Worm (Caenorhabditis elegans) whole organism, early embryonic: Measurements from ENCODE around the gene F53A10.2.

Experiments used
- B0310.2 ChIP-seq: sonication (generic microtip); optimal IDR thresholded peaks from 2 replicates; lab custom pipeline; 2016; ENCODE audit warnings: mild to moderate bottlenecking, missing genetic modification characterization, missing compliant biosample characterization
- F13C5.2 ChIP-seq: sonication (generic microtip); optimal IDR thresholded peaks from 2 replicates; lab custom pipeline; 2017; ENCODE audit warnings: mild to moderate bottlenecking, missing genetic modification characterization, inconsistent platforms, missing compliant biosample characterization
- aly-1 ChIP-seq: sonication (generic microtip); optimal IDR thresholded peaks from 2 replicates; lab custom pipeline; 2016; ENCODE audit warnings: missing genetic modification characterization, missing compliant biosample characterization
- ama-1 ChIP-seq: fragments of 150-350 bp; optimal IDR thresholded peaks from 2 replicates; lab custom pipeline; 2014
- ceh-13 ChIP-seq: fragments of 200-800 bp; sonication (Bioruptor generic); optimal IDR thresholded peaks from 2 replicates; lab custom pipeline; 2018; ENCODE audit warnings: mild to moderate bottlenecking, missing genetic modification characterization, missing compliant biosample characterization
- ceh-36 ChIP-seq: sonication (generic microtip); optimal IDR thresholded peaks from 2 replicates; lab custom pipeline; 2016; ENCODE audit warnings: missing genetic modification characterization, inconsistent platforms, missing compliant biosample characterization
- ets-7 ChIP-seq: sonication (generic microtip); optimal IDR thresholded peaks from 2 replicates; lab custom pipeline; 2016; ENCODE audit warnings: missing genotype, missing genetic modification characterization, missing compliant biosample characterization
- flt-1 ChIP-seq: fragments of 200-800 bp; sonication (Bioruptor generic); IDR thresholded peaks from 2 replicates; pipeline ENCODE4 v1.3.6; 2022; ENCODE audit warnings: missing genetic modification characterization, missing compliant biosample characterization
- hmbx-1 ChIP-seq: sonication (generic microtip); optimal IDR thresholded peaks from 2 replicates; lab custom pipeline; 2016; ENCODE audit warnings: mild to moderate bottlenecking, missing genetic modification characterization, missing compliant biosample characterization
- hmg-4 ChIP-seq: fragments of 200-800 bp; sonication (Bioruptor generic); optimal IDR thresholded peaks from 2 replicates; lab custom pipeline; 2018; ENCODE audit warnings: mild to moderate bottlenecking, missing genetic modification characterization, missing compliant biosample characterization
- hnd-1 ChIP-seq: sonication (generic microtip); optimal IDR thresholded peaks from 2 replicates; lab custom pipeline; 2016; ENCODE audit warnings: missing genetic modification characterization, missing compliant biosample characterization
- pes-1 ChIP-seq: fragments of 200-800 bp; sonication (Bioruptor generic); IDR thresholded peaks from 2 replicates; pipeline ENCODE4 v1.3.6; 2022; ENCODE audit warnings: missing genetic modification reagents, missing genetic modification characterization, missing compliant biosample characterization
- scrt-1 ChIP-seq: fragments of 200-800 bp; sonication (Bioruptor generic); IDR thresholded peaks from 2 replicates; pipeline ENCODE4 v1.3.6; 2022; ENCODE audit warnings: missing genetic modification characterization, missing compliant biosample characterization
- sea-1 ChIP-seq: fragments of 200-800 bp; sonication (Bioruptor generic); conservative IDR thresholded peaks from 2 replicates; pipeline ENCODE4 v1.3.6; 2022; ENCODE audit warnings: missing genetic modification characterization, missing compliant biosample characterization
- tbx-11 ChIP-seq: fragments of 200-800 bp; sonication (Bioruptor generic); IDR thresholded peaks from 2 replicates; pipeline ENCODE4 v1.3.6; 2022; ENCODE audit warnings: missing genetic modification characterization, missing compliant biosample characterization
- tbx-37 ChIP-seq: fragments of 200-800 bp; sonication (Bioruptor generic); conservative IDR thresholded peaks from 2 replicates; pipeline ENCODE4 v1.3.6; 2022; ENCODE audit warnings: missing genetic modification reagents, missing genetic modification characterization, missing compliant biosample characterization
- tra-4 ChIP-seq: sonication (generic microtip); optimal IDR thresholded peaks from 2 replicates; lab custom pipeline; 2017; ENCODE audit warnings: missing genetic modification characterization, missing compliant biosample characterization

Gene F53A10.2

DNA sequence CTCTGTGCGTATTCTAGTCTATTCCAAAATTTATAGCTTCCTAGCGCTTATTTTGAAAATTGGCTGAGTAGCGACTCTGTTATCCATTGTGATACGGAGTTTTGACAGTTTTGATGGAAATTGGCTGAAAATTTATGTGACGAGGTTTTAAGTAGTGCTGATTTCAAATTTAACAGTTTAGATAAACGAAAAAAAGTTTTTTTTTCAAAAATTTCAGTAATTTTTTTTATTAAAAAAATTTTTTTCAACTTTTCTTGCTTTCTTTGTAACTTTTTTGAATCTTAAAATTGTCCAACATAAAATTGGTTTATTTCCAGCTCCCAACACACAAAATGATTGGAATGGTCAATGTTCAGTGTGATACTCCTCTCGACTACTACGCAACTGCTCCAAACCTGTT lies 33.9 kb upstream of the F53A10.2 start, which contains the start of gene T23F4.2:
Gene T23F4.2, plus strand, starts transcription at position 301 of the 400 bp plus-strand sequence.
- TF ChIP-seq aly-1 (tag; lab: Kevin White, UChicago) (no peak), ets-7 (tag; lab: Kevin White, UChicago) (no peak), hmg-4 (GFP tag; lab: Kevin White, UChicago) (no peak), B0310.2 (tag; lab: Kevin White, UChicago) (no peak), hmbx-1 (no peak), flt-1 (GFP tag; lab: Robert Waterston, UW) (no peak), tbx-37 (no peak)

DNA sequence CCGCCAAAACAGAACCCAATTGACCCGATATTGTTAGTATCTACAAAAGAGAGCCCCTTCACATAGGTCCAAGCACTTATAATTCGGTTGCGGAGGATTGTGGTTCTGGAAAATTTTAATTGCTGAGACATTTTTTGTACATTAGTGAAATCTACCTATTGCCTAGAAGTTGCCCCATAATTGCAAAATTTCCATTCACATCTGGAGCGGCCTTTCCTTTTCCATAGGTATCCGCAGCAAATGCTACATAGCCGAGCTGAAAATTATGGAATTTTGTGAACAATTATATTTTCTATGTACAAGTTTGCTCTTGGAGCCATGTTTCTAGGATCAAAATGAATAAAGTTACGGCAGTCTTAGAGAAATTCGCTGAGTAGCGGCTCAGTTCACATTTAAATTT lies 26.3 kb upstream of the F53A10.2 start:
- TF ChIP-seq ceh-36 (tag; lab: Kevin White, UChicago), result no peak
- no peak for TF ChIP-seq flt-1 (GFP tag; lab: Robert Waterston, UW)
- no peak for TF ChIP-seq ceh-13 (GFP tag; lab: Kevin White, UChicago)
- no peak for TF ChIP-seq tra-4 (tag; lab: Kevin White, UChicago)
- no peak for TF ChIP-seq ama-1
- TF ChIP-seq pes-1 (GFP tag; lab: Robert Waterston, UW), result no peak
- no peak for TF ChIP-seq hmg-4 (GFP tag; lab: Kevin White, UChicago)
- no peak for TF ChIP-seq aly-1 (tag; lab: Kevin White, UChicago)
- no peak for TF ChIP-seq ets-7 (tag; lab: Kevin White, UChicago)
- no peak for TF ChIP-seq tbx-37
- no peak for TF ChIP-seq scrt-1 (GFP tag; lab: Robert Waterston, UW)
- no peak for TF ChIP-seq B0310.2 (tag; lab: Kevin White, UChicago)
- TF ChIP-seq sea-1 (GFP tag; lab: Robert Waterston, UW), result no peak
- TF ChIP-seq hnd-1 (tag; lab: Kevin White, UChicago), result no peak

DNA sequence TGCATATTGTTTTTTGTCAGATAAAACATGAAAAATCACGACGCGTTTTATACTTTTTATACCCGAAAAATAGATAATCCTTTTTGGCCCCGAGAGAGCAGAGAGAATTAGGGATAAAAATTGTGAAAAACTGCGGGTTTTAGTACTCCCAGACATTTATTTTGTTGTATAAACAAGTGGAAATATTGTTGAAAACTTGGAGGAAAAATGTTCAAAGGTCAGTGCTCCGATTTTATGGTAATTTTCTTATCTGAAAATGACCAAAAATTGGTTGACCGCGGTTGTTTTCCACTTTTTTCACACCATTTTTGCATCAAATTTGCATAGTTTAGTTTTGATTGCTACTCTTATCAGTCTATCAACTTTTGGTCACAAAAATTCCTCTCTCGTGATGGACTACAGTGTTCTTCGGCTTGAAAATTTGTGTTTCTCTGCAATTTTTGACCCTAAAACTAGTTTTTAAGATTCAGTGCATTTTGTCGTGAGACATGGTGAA lies 25.0 kb upstream of the F53A10.2 start, which contains the start of gene dlhd-1:
Gene dlhd-1, minus strand, starts transcription at position 51 of the 496 bp plus-strand sequence.
- TF ChIP-seq ceh-36 (tag; lab: Kevin White, UChicago) (no peak), ets-7 (tag; lab: Kevin White, UChicago) (no peak), scrt-1 (GFP tag; lab: Robert Waterston, UW) (no peak), ceh-13 (GFP tag; lab: Kevin White, UChicago) (no peak), tbx-11 (GFP tag; lab: Robert Waterston, UW) (no peak), ama-1 (no peak)

DNA sequence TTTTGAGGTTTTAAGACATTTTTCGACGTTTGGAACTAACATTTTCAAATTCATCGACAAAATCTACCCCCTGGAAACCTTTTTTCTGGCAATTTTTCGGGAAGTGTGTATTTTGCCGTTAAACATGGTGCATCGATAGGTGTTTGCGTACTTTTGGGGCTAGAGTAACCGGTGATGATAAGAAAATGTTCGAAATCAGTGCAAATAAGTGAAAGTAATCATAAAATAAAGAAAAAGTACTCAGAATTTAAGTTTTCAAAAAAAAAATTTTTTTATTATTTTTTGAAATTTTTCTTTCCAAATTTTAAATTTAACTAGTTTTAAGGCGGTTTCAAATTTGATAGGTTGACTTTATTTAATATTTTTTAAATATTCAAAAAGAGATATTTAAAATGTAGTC lies 18.0 kb upstream of the F53A10.2 start, which contains the start of gene nas-27:
Gene nas-27, minus strand, starts transcription at position 101 of the 400 bp plus-strand sequence.
- TF ChIP-seq pes-1 (GFP tag; lab: Robert Waterston, UW), result no peak
- TF ChIP-seq hnd-1 (tag; lab: Kevin White, UChicago), result no peak
- no peak for TF ChIP-seq ama-1
- no peak for TF ChIP-seq ceh-13 (GFP tag; lab: Kevin White, UChicago)
- TF ChIP-seq hmbx-1, result no peak
- TF ChIP-seq sea-1 (GFP tag; lab: Robert Waterston, UW), result no peak
- TF ChIP-seq ceh-36 (tag; lab: Kevin White, UChicago), result no peak
- TF ChIP-seq flt-1 (GFP tag; lab: Robert Waterston, UW), result no peak
- TF ChIP-seq tbx-11 (GFP tag; lab: Robert Waterston, UW), result no peak
- no peak for TF ChIP-seq F13C5.2 (tag; lab: Kevin White, UChicago)

ce11 chrII:1188137-1188536 lies 9.0 kb upstream of the F53A10.2 start:
- TF ChIP-seq B0310.2 (tag; lab: Kevin White, UChicago) (no peak), ets-7 (tag; lab: Kevin White, UChicago) (no peak), sea-1 (GFP tag; lab: Robert Waterston, UW) (no peak), pes-1 (GFP tag; lab: Robert Waterston, UW) (no peak), hnd-1 (tag; lab: Kevin White, UChicago) (no peak), flt-1 (GFP tag; lab: Robert Waterston, UW) (no peak), aly-1 (tag; lab: Kevin White, UChicago) (no peak), tbx-37 (no peak), ceh-13 (GFP tag; lab: Kevin White, UChicago) (no peak), tra-4 (tag; lab: Kevin White, UChicago) (no peak), hmbx-1 (no peak)

ce11 chrII:1189652-1190051 lies 7.5 kb upstream of the F53A10.2 start:
- TF ChIP-seq ceh-36 (tag; lab: Kevin White, UChicago) (no peak), hmbx-1 (no peak), aly-1 (tag; lab: Kevin White, UChicago) (no peak), ets-7 (tag; lab: Kevin White, UChicago) (no peak), F13C5.2 (tag; lab: Kevin White, UChicago) (no peak), sea-1 (GFP tag; lab: Robert Waterston, UW) (no peak), tra-4 (tag; lab: Kevin White, UChicago) (no peak), pes-1 (GFP tag; lab: Robert Waterston, UW) (no peak), ama-1 (no peak), tbx-37 (no peak), hmg-4 (GFP tag; lab: Kevin White, UChicago) (no peak), B0310.2 (tag; lab: Kevin White, UChicago) (no peak)

ce11 chrII:1191853-1192252 lies 5.3 kb upstream of the F53A10.2 start:
- TF ChIP-seq aly-1 (tag; lab: Kevin White, UChicago) (no peak), scrt-1 (GFP tag; lab: Robert Waterston, UW) (no peak), flt-1 (GFP tag; lab: Robert Waterston, UW) (no peak), tbx-11 (GFP tag; lab: Robert Waterston, UW) (no peak), ets-7 (tag; lab: Kevin White, UChicago) (no peak), tbx-37 (no peak), B0310.2 (tag; lab: Kevin White, UChicago) (no peak), ceh-36 (tag; lab: Kevin White, UChicago) (no peak), F13C5.2 (tag; lab: Kevin White, UChicago) (no peak), pes-1 (GFP tag; lab: Robert Waterston, UW) (no peak)
